Worm (Caenorhabditis elegans): ENCODE data around the gene ZK381.2.

- no peak for TF ChIP-seq tbx-2 (tag; optimal IDR thresholded peaks at IDR 0.05)
- TF ChIP-seq fos-1 (tag; optimal IDR thresholded peaks at IDR 0.05), result no peak
- no peak for TF ChIP-seq nhr-11 (tag; optimal IDR thresholded peaks at IDR 0.05)
Measured at ce11 chrIV:7011728-7012127, 46.4 kb downstream of the ZK381.2 start, which contains the start of gene trxr-1.

Measured in whole organism, L3 larva.